Worm (Caenorhabditis elegans) whole organism, L1 larva: ENCODE measurements around the gene C06B8.7.

Experiments used
- aha-1 ChIP-seq: fragments of 150-350 bp; optimal IDR thresholded peaks from 2 replicates; lab custom pipeline; 2014; ENCODE audit warnings: missing biosample characterization, missing genetic modification characterization
- alr-1 ChIP-seq: fragments of 200-800 bp; sonication (Bioruptor generic); optimal IDR thresholded peaks from 2 replicates; lab custom pipeline; 2018; ENCODE audit warnings: borderline replicate concordance, mild to moderate bottlenecking, missing genetic modification characterization, missing compliant biosample characterization
- ceh-63 ChIP-seq: fragments of 200-800 bp; sonication (Bioruptor generic); optimal IDR thresholded peaks from 2 replicates; lab custom pipeline; 2018; ENCODE audit warnings: mild to moderate bottlenecking, missing genetic modification characterization, missing compliant biosample characterization
- ceh-82 ChIP-seq, 3 experiments: fragments of 150-350 bp in 1 of 3; sonication (generic microtip) in 2 of 3; optimal IDR thresholded peaks; 2 replicates each; lab custom pipeline; 2014 to 2017; ENCODE audit warnings: missing biosample characterization in 3 of 3, missing genetic modification characterization in 3 of 3
- ceh-88 ChIP-seq: fragments of 200-800 bp; sonication (Bioruptor generic); IDR thresholded peaks from 2 replicates; pipeline ENCODE4 v1.3.6; 2022; ENCODE audit warnings: missing genetic modification characterization, missing compliant biosample characterization
- ceh-90 ChIP-seq: sonication (generic microtip); optimal IDR thresholded peaks from 2 replicates; lab custom pipeline; 2016; ENCODE audit warnings: missing genetic modification characterization, missing compliant biosample characterization
- efl-1 ChIP-seq, 4 experiments: fragments of 150-350 bp; optimal IDR thresholded peaks in 3 of 4; peaks in 1 of 4; 1 replicate in 1 of 4; 2 replicates in 3 of 4; lab custom pipeline; 2014; ENCODE audit warnings: missing biosample characterization in 2 of 4, missing genetic modification characterization in 2 of 4, missing genetic modification reagents in 2 of 4
- egl-13 ChIP-seq: sonication (generic microtip); optimal IDR thresholded peaks from 2 replicates; lab custom pipeline; 2016; ENCODE audit warnings: missing genotype, missing genetic modification reagents, missing genetic modification characterization, missing compliant biosample characterization
- elt-3 ChIP-seq, 6 experiments: fragments of 150-350 bp in 1 of 6; sonication (generic microtip); optimal IDR thresholded peaks; 2 replicates each; lab custom pipeline; 2017 to 2018; ENCODE audit warnings: missing biosample characterization in 6 of 6, missing genetic modification characterization in 6 of 6, inconsistent platforms in 1 of 6
- ets-5 ChIP-seq: fragments of 200-800 bp; sonication (Bioruptor generic); IDR thresholded peaks from 2 replicates; pipeline ENCODE4 v1.3.6; 2022; ENCODE audit warnings: missing genetic modification characterization, missing compliant biosample characterization
- fkh-10 ChIP-seq: sonication (generic microtip); optimal IDR thresholded peaks from 2 replicates; lab custom pipeline; 2017; ENCODE audit warnings: missing biosample characterization, missing genetic modification reagents, missing genetic modification characterization
- fkh-4 ChIP-seq: sonication (generic microtip); optimal IDR thresholded peaks from 2 replicates; lab custom pipeline; 2016; ENCODE audit warnings: missing compliant biosample characterization, missing genetic modification characterization, borderline replicate concordance
- fos-1 ChIP-seq: fragments of 150-350 bp; optimal IDR thresholded peaks from 2 replicates; lab custom pipeline; 2014; ENCODE audit warnings: missing biosample characterization, missing genetic modification characterization
- hlh-17 ChIP-seq: fragments of 200-800 bp; sonication (Bioruptor generic); optimal IDR thresholded peaks from 2 replicates; lab custom pipeline; 2018; ENCODE audit warnings: missing genetic modification characterization, mild to moderate bottlenecking, missing compliant biosample characterization, moderate library complexity, borderline replicate concordance
- hlh-4 ChIP-seq: sonication (generic microtip); optimal IDR thresholded peaks from 2 replicates; lab custom pipeline; 2016; ENCODE audit warnings: mild to moderate bottlenecking, missing genetic modification characterization, missing compliant biosample characterization
- irx-1 ChIP-seq: sonication (generic microtip); optimal IDR thresholded peaks from 2 replicates; lab custom pipeline; 2016; ENCODE audit warnings: missing genetic modification characterization, missing compliant biosample characterization
- isw-1 ChIP-seq: fragments of 200-800 bp; sonication (Bioruptor generic); IDR thresholded peaks from 2 replicates; pipeline ENCODE4 v1.3.6; 2022; ENCODE audit warnings: missing genetic modification characterization, missing compliant biosample characterization
- lin-39 ChIP-seq: fragments of 150-350 bp; optimal IDR thresholded peaks from 2 replicates; lab custom pipeline; 2014; ENCODE audit warnings: missing biosample characterization, missing genetic modification reagents, missing genetic modification characterization
- lir-3 ChIP-seq: sonication (generic microtip); optimal IDR thresholded peaks from 2 replicates; lab custom pipeline; 2016; ENCODE audit warnings: mild to moderate bottlenecking, missing genetic modification characterization, moderate library complexity, missing compliant biosample characterization; ENCODE audit not compliant: poor library complexity
- lsy-2 ChIP-seq, 2 experiments: fragments of 150-350 bp; optimal IDR thresholded peaks; 2 replicates each; lab custom pipeline; 2014; ENCODE audit warnings: missing biosample characterization in 2 of 2, missing genetic modification characterization in 2 of 2
- mef-2 ChIP-seq: fragments of 150-350 bp; optimal IDR thresholded peaks from 2 replicates; lab custom pipeline; 2014; ENCODE audit warnings: missing biosample characterization, missing genetic modification characterization
- nhr-11 ChIP-seq: fragments of 150-350 bp; optimal IDR thresholded peaks from 2 replicates; lab custom pipeline; 2014; ENCODE audit warnings: missing biosample characterization, missing genetic modification characterization
- nhr-12 ChIP-seq: sonication (generic microtip); optimal IDR thresholded peaks from 2 replicates; lab custom pipeline; 2017; ENCODE audit warnings: missing biosample characterization, missing genetic modification characterization
- nhr-237 ChIP-seq: fragments of 150-350 bp; optimal IDR thresholded peaks from 2 replicates; lab custom pipeline; 2014; ENCODE audit warnings: missing biosample characterization, missing genetic modification characterization
- nhr-71 ChIP-seq: sonication (generic microtip); optimal IDR thresholded peaks from 2 replicates; lab custom pipeline; 2016; ENCODE audit warnings: mild to moderate bottlenecking, missing genetic modification characterization, moderate library complexity, missing compliant biosample characterization
- nhr-84 ChIP-seq: sonication (generic microtip); optimal IDR thresholded peaks from 2 replicates; lab custom pipeline; 2017; ENCODE audit warnings: missing biosample characterization, missing genetic modification characterization
- pax-3 ChIP-seq: fragments of 200-800 bp; sonication (Bioruptor generic); optimal IDR thresholded peaks from 2 replicates; lab custom pipeline; 2018; ENCODE audit warnings: mild to moderate bottlenecking, missing genetic modification characterization, moderate library complexity, missing compliant biosample characterization
- rnt-1 ChIP-seq: sonication (generic microtip); optimal IDR thresholded peaks from 2 replicates; lab custom pipeline; 2016; ENCODE audit warnings: mild to moderate bottlenecking, missing genetic modification characterization, moderate library complexity, missing compliant biosample characterization
- snu-23 ChIP-seq: sonication (generic microtip); optimal IDR thresholded peaks from 2 replicates; lab custom pipeline; 2016; ENCODE audit warnings: missing genetic modification characterization, missing compliant biosample characterization
- tbx-2 ChIP-seq: sonication (generic microtip); optimal IDR thresholded peaks from 2 replicates; lab custom pipeline; 2016; ENCODE audit warnings: missing genetic modification characterization, missing compliant biosample characterization
- unc-130 ChIP-seq: fragments of 150-350 bp; optimal IDR thresholded peaks from 2 replicates; lab custom pipeline; 2017; ENCODE audit warnings: missing biosample characterization, missing genetic modification characterization, inconsistent platforms
- unc-30 ChIP-seq: sonication (generic microtip); optimal IDR thresholded peaks from 2 replicates; lab custom pipeline; 2017; ENCODE audit warnings: missing biosample characterization, missing genetic modification characterization
- unc-62 ChIP-seq: fragments of 150-350 bp; optimal IDR thresholded peaks from 2 replicates; lab custom pipeline; 2014; ENCODE audit warnings: missing biosample characterization, missing genetic modification reagents, missing genetic modification characterization
- xbp-1 ChIP-seq: sonication (generic microtip); optimal IDR thresholded peaks from 2 replicates; lab custom pipeline; 2016; ENCODE audit warnings: missing genetic modification characterization, missing compliant biosample characterization
- zip-4 ChIP-seq: fragments of 200-800 bp; sonication (Bioruptor generic); optimal IDR thresholded peaks from 2 replicates; lab custom pipeline; 2018; ENCODE audit warnings: mild to moderate bottlenecking, missing genetic modification characterization, moderate library complexity, missing compliant biosample characterization
- ztf-11 ChIP-seq, 2 experiments: sonication (generic microtip); optimal IDR thresholded peaks; 2 replicates each; lab custom pipeline; 2016 to 2017; ENCODE audit warnings: missing genetic modification characterization in 2 of 2, missing biosample characterization in 1 of 2, missing compliant biosample characterization in 1 of 2

C06B8.7 gene

DNA sequence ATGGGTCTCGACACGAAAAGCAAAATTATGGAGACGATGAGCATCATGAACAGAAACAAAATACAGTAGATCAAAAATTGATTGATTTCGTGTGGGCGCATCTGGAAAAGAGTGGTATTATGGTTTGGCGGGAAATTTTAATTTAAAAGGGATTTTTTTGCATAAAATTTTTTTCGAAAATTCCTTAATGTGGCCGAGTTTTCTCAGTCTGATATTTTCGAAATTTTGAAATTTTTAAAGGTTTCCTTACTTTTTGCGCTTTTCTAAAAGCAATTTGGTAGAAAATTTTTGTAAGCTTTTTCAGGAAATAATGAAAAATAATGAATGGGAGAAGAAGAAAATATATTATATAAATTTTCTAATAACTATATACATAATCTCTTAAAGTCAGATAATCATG is 35.3 kb downstream of the C06B8.7 start, which contains the start of gene F21A3.2:
F21A3.2 (minus strand) TSS at position 101 of the 400 bp plus-strand sequence.
- TF ChIP-seq nhr-237 (tag; lab: Kevin White, UChicago) (no peak), tbx-2 (tag; lab: Kevin White, UChicago) (no peak), alr-1 (no peak), mef-2 (tag; lab: Kevin White, UChicago) (no peak), unc-130 (tag; lab: Kevin White, UChicago) (no peak), lir-3 (tag; lab: Kevin White, UChicago) (no peak), elt-3 (tag; optimal IDR thresholded peaks at IDR 0.05; lab: Kevin White, UChicago) (no peak), ets-5 (no peak), nhr-11 (tag; lab: Kevin White, UChicago) (no peak), hlh-4 (tag; lab: Kevin White, UChicago) (no peak), fkh-4 (tag; lab: Kevin White, UChicago) (no peak), snu-23 (GFP tag; lab: Kevin White, UChicago) (no peak), ceh-82 (tag; optimal IDR thresholded peaks at IDR 0.05; lab: Kevin White, UChicago) (no peak), aha-1 (tag; lab: Kevin White, UChicago) (no peak), egl-13 (tag; lab: Kevin White, UChicago) (no peak), unc-30 (no peak), ceh-88 (GFP tag; lab: Robert Waterston, UW) (no peak), pax-3 (tag; lab: Kevin White, UChicago) (no peak), nhr-71 (tag; lab: Kevin White, UChicago) (no peak)

DNA sequence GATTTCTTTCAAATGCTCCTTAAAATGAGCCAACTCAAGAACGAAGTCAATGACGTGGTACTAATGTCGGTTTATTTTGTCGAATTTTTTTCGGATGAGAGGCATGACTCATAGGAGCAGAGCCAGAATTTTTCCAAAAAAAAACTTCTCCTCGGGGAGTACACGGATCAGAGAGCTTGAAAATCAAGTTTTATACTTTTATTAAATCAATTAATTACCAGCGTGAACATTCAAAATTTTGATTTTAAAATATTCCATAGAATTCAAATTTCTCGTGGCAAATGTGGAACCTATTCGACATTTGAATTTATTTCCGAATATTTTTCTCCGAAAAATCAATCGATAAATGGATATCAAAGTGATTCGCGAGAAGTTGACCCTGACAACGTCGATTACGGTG is 37.8 kb downstream of the C06B8.7 start, which contains the start of gene F21A3.4:
F21A3.4 (plus strand) TSS at position 301 of the 400 bp plus-strand sequence.
- no peak for TF ChIP-seq unc-130 (tag; lab: Kevin White, UChicago)
- TF ChIP-seq aha-1 (tag; lab: Kevin White, UChicago) = no peak
- no peak for TF ChIP-seq lsy-2 (tag; optimal IDR thresholded peaks at IDR 0.05; lab: Kevin White, UChicago)
- no peak for TF ChIP-seq efl-1 (optimal IDR thresholded peaks at IDR 0.05; lab: Kevin White, UChicago)
- peak in 1 of 2 experiments; percentile 59 for TF ChIP-seq efl-1 (GFP tag; optimal IDR thresholded peaks at IDR 0.05 in 1 of 2; lab: Kevin White, UChicago)
- TF ChIP-seq irx-1 (tag; lab: Kevin White, UChicago) = no peak
- no peak for TF ChIP-seq snu-23 (GFP tag; lab: Kevin White, UChicago)
- no peak for TF ChIP-seq fkh-10 (GFP tag; lab: Kevin White, UChicago)

DNA sequence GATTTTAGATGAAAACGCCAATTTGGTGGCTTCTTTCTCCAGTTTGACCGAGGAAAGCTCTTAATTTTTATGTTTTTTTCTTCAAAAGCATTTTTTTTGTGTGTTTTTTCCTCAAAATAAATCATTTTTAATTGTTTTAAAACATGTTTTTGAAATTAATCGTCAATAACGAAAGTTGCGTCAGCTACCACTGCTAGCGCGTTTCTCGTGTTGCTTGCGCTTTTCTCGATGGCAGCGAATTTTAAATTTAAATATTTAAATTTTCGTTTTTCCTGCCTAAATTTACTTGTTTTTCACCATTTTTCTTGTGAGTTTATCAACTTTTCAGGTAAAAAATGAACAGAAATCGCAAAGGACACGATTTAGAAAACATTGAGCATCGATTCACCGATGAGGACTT is 39.4 kb downstream of the C06B8.7 start, which contains the start of gene prde-1:
prde-1 (plus strand) TSS at position 322 of the 400 bp plus-strand sequence.
- TF ChIP-seq isw-1 (GFP tag; lab: Robert Waterston, UW) (no peak), egl-13 (tag; lab: Kevin White, UChicago) (no peak), nhr-84 (no peak), rnt-1 (tag; lab: Kevin White, UChicago) (no peak), ztf-11 (tag; optimal IDR thresholded peaks at IDR 0.05; lab: Kevin White, UChicago) (no peak), lin-39 (tag; lab: Kevin White, UChicago) (no peak), tbx-2 (tag; lab: Kevin White, UChicago) (no peak), ceh-63 (GFP tag; lab: Kevin White, UChicago) (no peak), xbp-1 (tag; lab: Kevin White, UChicago) (no peak), nhr-12 (tag; lab: Kevin White, UChicago) (no peak), hlh-4 (tag; lab: Kevin White, UChicago) (no peak), hlh-17 (GFP tag; lab: Kevin White, UChicago) (no peak), ceh-88 (GFP tag; lab: Robert Waterston, UW) (no peak), fos-1 (tag; lab: Kevin White, UChicago) (no peak), unc-62 (GFP tag; lab: Kevin White, UChicago) (no peak)

DNA sequence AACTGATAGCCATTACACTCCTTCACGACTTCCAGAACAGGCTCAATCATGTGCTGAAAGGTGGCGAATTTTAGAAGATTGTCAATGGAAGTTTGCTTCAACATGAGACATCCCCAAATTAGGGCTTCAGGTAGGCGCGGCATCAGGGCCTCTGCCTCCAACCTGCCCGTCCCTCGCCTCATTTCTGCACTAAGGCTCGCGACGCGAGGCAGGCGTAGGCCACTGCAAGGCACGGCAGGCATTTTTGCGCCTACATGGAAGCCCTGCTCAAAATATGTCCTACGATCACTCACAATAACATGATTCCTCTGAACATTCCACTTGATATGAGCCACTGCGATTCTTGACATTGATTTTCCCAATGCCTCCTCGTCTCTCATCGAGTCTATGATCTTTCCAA is 44.7 kb downstream of the C06B8.7 start:
- TF ChIP-seq hlh-4 (tag; lab: Kevin White, UChicago) (no peak), ceh-90 (no peak), zip-4 (GFP tag; lab: Kevin White, UChicago) (no peak), nhr-237 (tag; lab: Kevin White, UChicago) (no peak)
